Worm (Caenorhabditis elegans): ENCODE results near the gene set-8.
"Not testable (repeated sequence)": the region's sequence is repeated elsewhere in the genome, so short reads cannot be mapped to it uniquely, and the experiment has no call there.

set-8 gene

DNA sequence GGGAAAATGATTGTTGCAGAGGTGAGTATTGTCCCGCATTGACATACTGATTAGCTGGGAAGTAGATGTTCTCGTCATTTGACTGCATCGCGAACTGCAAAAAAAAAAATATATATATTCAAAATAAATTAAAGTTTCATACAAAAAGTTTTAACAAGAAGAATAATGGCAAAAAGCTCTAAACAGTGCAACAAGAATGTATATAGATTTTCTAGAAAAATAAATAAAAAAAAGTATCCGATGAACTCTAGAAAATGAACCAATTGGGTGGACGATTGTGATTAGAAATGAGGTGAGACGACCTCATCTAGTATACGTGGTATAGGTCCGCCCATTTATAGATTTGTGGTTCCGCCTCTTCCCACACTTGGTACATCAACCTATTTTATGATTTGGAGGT, 17.8 kb upstream of the set-8 start, which contains the start of gene fkh-4:
TSS of gene fkh-4 (minus strand) at position 101 of the 400 bp plus-strand sequence.
- TF ChIP-seq rec-8 (tag; optimal IDR thresholded peaks at IDR 0.05); snpc-3.4 (tag; optimal IDR thresholded peaks at IDR 0.05); Y79H2A.3 (GFP tag; conservative IDR thresholded peaks at IDR 0.05): not testable (repeated sequence)

DNA sequence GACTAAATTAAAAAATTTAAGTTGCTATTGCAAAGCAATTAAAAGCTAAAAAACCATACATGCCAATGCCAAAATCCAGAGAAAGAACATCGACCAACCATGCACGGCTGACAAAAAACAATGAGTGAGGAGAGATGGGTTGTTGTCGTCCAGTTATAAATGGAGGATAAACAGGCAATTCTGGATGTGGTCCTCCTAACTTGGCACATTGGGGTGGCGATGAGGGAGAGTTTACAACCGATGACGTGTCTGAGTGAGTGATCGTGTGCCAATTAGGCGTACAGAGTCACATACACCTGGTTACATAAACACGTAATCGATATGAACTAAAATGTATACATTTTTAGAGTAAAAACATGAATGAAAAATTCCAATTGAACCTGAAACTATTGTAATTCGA, 15.1 kb upstream of the set-8 start, which contains the start of gene C29F7.10:
TSS of gene C29F7.10 (minus strand) at position 101 of the 400 bp plus-strand sequence.
- TF ChIP-seq T26A5.8 (tag; optimal IDR thresholded peaks at IDR 0.05); Y67H2A.10 (GFP tag; conservative IDR thresholded peaks at IDR 0.05); ztf-22 (GFP tag; optimal IDR thresholded peaks at IDR 0.05): not testable (repeated sequence)

DNA sequence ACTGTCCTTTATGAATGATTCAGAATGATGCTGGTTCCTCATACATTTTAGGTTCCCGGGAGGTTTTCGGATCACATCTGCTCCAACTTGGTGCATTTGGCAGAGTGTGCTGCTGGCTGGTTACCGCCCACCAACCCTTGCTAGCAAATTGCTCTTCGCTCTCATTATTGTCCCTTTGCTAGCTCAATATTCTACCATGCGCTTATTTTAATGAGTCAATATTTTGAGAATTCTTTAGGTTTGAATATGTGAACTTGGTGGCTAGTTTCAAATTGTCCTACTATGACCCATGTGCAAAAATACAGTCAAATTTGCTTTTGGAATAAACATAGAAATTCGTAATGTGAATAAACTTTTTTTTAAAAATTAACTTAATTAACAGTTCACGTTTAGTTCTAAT, 11.4 kb upstream of the set-8 start:
- TF ChIP-seq zim-3 (tag; optimal IDR thresholded peaks at IDR 0.05) = no peak
- no peak for TF ChIP-seq K11D2.4 (GFP tag; IDR thresholded peaks at IDR 0.05)
- TF ChIP-seq sptf-2 (GFP tag; optimal IDR thresholded peaks at IDR 0.05) = no peak

DNA sequence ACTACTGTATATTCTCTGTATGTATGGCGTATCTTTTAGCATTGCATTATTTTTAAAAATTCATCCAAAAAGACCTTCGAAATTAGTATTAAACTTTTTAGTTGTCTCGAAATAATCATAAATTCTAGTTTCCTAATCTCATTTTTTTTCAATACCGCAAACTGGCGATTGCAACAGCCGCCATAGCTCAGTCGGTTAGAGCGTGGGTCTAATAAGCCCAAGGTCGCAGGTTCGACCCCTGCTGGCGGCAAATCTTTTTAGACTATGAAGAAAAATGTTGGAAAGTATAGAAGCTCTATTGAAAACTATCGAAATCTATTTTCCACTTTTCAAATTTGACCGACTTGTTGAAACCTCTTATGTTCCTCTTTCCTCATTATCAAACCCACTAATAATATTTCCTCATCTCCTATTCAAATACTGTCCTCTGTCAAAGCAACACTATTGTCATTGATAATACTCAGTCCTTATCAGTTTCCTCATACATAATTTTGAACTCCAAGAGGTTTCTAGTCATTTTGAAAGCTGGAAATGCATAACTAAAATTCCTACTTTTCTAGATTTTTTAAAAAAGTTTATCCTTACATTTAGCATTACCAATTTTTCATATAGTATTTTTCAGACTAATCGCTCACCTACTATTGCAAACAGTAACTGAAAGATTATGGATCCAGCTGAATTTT, 10.6 kb upstream of the set-8 start, which contains the start of gene jmjd-3.3:
TSS of gene jmjd-3.3 (plus strand) at position 633 of the 683 bp plus-strand sequence.
- TF ChIP-seq athp-1 (tag; optimal IDR thresholded peaks at IDR 0.05) = no peak
- TF ChIP-seq die-1 (tag; optimal IDR thresholded peaks at IDR 0.05) = peak; percentile 20
- no peak for TF ChIP-seq lin-54 (GFP tag; optimal IDR thresholded peaks at IDR 0.05)
- no peak for TF ChIP-seq hrde-1 (tag; optimal IDR thresholded peaks at IDR 0.05; ENCODE audit: borderline replicate concordance)
- TF ChIP-seq D2030.7 (GFP tag; IDR thresholded peaks at IDR 0.05) = peak; percentile 58; the same call in 1 of the 2 replicates
- TF ChIP-seq chd-7 (tag; optimal IDR thresholded peaks at IDR 0.05) = no peak
- TF ChIP-seq attf-6 (GFP tag; IDR thresholded peaks at IDR 0.05) = no peak
- TF ChIP-seq snpc-3.4 (tag; optimal IDR thresholded peaks at IDR 0.05) = peak; percentile 35
- TF ChIP-seq efl-1 (GFP tag; optimal IDR thresholded peaks at IDR 0.05) = no peak
- TF ChIP-seq Y79H2A.3 (GFP tag; conservative IDR thresholded peaks at IDR 0.05) = no peak
- TF ChIP-seq nfya-1 (tag; optimal IDR thresholded peaks at IDR 0.05; ENCODE audit: borderline replicate concordance, insufficient read depth) = no peak
- no peak for TF ChIP-seq hlh-12 (tag; optimal IDR thresholded peaks at IDR 0.05)
- no peak for TF ChIP-seq gei-17 (GFP tag; optimal IDR thresholded peaks at IDR 0.05)
- TF ChIP-seq tlf-1 (GFP tag; optimal IDR thresholded peaks at IDR 0.05) = no peak
- peak; percentile 81 for TF ChIP-seq tbp1 (GFP tag; optimal IDR thresholded peaks at IDR 0.05)
- no peak for TF ChIP-seq F57C9.4 (tag; optimal IDR thresholded peaks at IDR 0.05)
- TF ChIP-seq bed-1 (GFP tag; IDR thresholded peaks at IDR 0.05) = no peak
- TF ChIP-seq rpc-1 (optimal IDR thresholded peaks at IDR 0.05) = peak; percentile 59
- peak; percentile 82 for TF ChIP-seq rpc-1 (tag; optimal IDR thresholded peaks at IDR 0.05)
- TF ChIP-seq ceh-100 (GFP tag; IDR thresholded peaks at IDR 0.05) = no peak
- no peak for TF ChIP-seq nhr-179 (tag; optimal IDR thresholded peaks at IDR 0.05)
- TF ChIP-seq Y67H2A.10 (GFP tag; conservative IDR thresholded peaks at IDR 0.05) = no peak
- TF ChIP-seq B0336.3 (GFP tag; IDR thresholded peaks at IDR 0.05) = no peak
- TF ChIP-seq egrh-3 (GFP tag; IDR thresholded peaks at IDR 0.05) = no peak
- TF ChIP-seq snpc-4 (GFP tag; optimal IDR thresholded peaks at IDR 0.05) = no peak
- TF ChIP-seq snpc-4 (tag; optimal IDR thresholded peaks at IDR 0.05) = peak in 1 of 4 experiments; percentile 47
- TF ChIP-seq C17E4.6 (GFP tag; IDR thresholded peaks at IDR 0.05) = no peak
- TF ChIP-seq sptf-2 (GFP tag; optimal IDR thresholded peaks at IDR 0.05) = no peak
- no peak for TF ChIP-seq F33H1.4 (GFP tag; IDR thresholded peaks at IDR 0.05)
- TF ChIP-seq ama-1 (optimal IDR thresholded peaks at IDR 0.05) = no peak
- TF ChIP-seq ama-1 (GFP tag; optimal IDR thresholded peaks at IDR 0.05) = peak in 1 of 2 experiments; percentile 26
- TF ChIP-seq snpc-1.3 (tag; optimal IDR thresholded peaks at IDR 0.05; ENCODE audit: insufficient read depth) = peak; percentile 22
- no peak for TF ChIP-seq atf-7 (tag; optimal IDR thresholded peaks at IDR 0.05)
- no peak for TF ChIP-seq nhr-27 (tag; optimal IDR thresholded peaks at IDR 0.05)
- TF ChIP-seq mes-4 (tag; optimal IDR thresholded peaks at IDR 0.05) = no peak
- TF ChIP-seq B0261.1 (tag; optimal IDR thresholded peaks at IDR 0.05) = peak; percentile 61
- no peak for TF ChIP-seq fkh-3 (tag; optimal IDR thresholded peaks at IDR 0.05)
